Worm (Caenorhabditis elegans) whole organism, young adult: ENCODE measurements around the gene ZK792.5.

Experiments used
- F39B2.1 ChIP-seq: fragments of 200-800 bp; sonication (Bioruptor generic); IDR thresholded peaks from 2 replicates; pipeline ENCODE4 v1.3.6; 2022; ENCODE audit warnings: missing genetic modification reagents, missing genetic modification characterization, missing compliant biosample characterization
- T07F8.4 ChIP-seq: sonication (generic microtip); optimal IDR thresholded peaks from 2 replicates; lab custom pipeline; 2016; ENCODE audit warnings: mild to moderate bottlenecking, missing genetic modification characterization, moderate library complexity, missing compliant biosample characterization
- Y53G8AR.9 ChIP-seq: fragments of 200-800 bp; sonication (Bioruptor generic); conservative IDR thresholded peaks from 2 replicates; pipeline ENCODE4 v1.3.6; 2022; ENCODE audit warnings: missing genetic modification reagents, missing genetic modification characterization, missing compliant biosample characterization
- ceh-58 ChIP-seq: fragments of 200-800 bp; sonication (Bioruptor generic); IDR thresholded peaks from 2 replicates; pipeline ENCODE4 v1.3.6; 2022; ENCODE audit warnings: missing genetic modification characterization, missing compliant biosample characterization
- madf-10 ChIP-seq: sonication (generic microtip); optimal IDR thresholded peaks from 2 replicates; lab custom pipeline; 2016; ENCODE audit warnings: mild to moderate bottlenecking, missing genetic modification characterization, missing compliant biosample characterization
- unc-62 ChIP-seq: fragments of 150-350 bp; optimal IDR thresholded peaks from 2 replicates; lab custom pipeline; 2014; ENCODE audit warnings: missing biosample characterization, missing genetic modification reagents, missing genetic modification characterization

DNA sequence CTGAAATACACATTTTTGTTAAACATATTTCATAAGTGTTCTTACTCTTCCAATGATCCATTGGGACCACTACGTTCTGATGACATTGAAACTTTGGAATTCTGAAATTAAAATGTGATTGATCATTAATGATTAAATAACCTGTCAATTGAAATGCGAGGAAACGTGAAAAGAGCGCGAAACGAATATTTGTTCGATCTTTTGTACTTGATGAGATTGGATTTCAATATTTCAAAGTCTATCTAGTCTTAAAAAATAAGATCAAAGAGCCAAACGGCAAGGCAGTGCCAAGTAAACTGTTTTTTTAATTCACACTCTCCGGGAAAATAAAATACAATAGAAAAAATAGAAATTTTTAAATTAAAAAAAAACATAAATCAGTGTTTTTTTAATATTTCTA, 6.0 kb downstream of the ZK792.5 start, which contains the start of gene ZK792.4:
- no peak for TF ChIP-seq F39B2.1 (GFP tag; lab: Robert Waterston, UW)
- no peak for TF ChIP-seq madf-10 (tag; lab: Kevin White, UChicago)
- no peak for TF ChIP-seq Y53G8AR.9
- TF ChIP-seq ceh-58, result no peak
- TF ChIP-seq T07F8.4, result no peak
- TF ChIP-seq unc-62 (GFP tag; lab: Kevin White, UChicago), result no peak
